Fruit fly (Drosophila melanogaster) whole organism, pupa: ENCODE measurements around the gene Acp26Ab.
A peak's percentile ranks its signal among the peaks of the same experiment; 100 is the strongest.

Experiments used
- CG10348 ChIP-seq: fragments of 200-800 bp; sonication (Bioruptor generic); IDR thresholded peaks from 2 replicates; pipeline ENCODE4 v1.3.6; 2022; ENCODE audit warnings: missing biosample characterization, missing genetic modification characterization
- CG12605 ChIP-seq: fragments of 200-800 bp; sonication (Bioruptor generic); IDR thresholded peaks from 2 replicates; pipeline ENCODE4 v1.3.6; 2022; ENCODE audit warnings: missing biosample characterization, missing genetic modification characterization
- CG13204 ChIP-seq: fragments of 200-800 bp; sonication (Bioruptor generic); optimal IDR thresholded peaks from 2 replicates; lab custom pipeline; 2018; ENCODE audit warnings: missing biosample characterization, mild to moderate bottlenecking, missing genetic modification characterization, moderate library complexity
- CG14655 ChIP-seq: fragments of 200-800 bp; sonication (Bioruptor generic); optimal IDR thresholded peaks from 3 replicates; lab custom pipeline; 2017; ENCODE audit warnings: mild to moderate bottlenecking, missing biosample characterization, missing genetic modification reagents, missing genetic modification characterization
- CG15710 ChIP-seq: fragments of 200-800 bp; sonication (Bioruptor generic); optimal IDR thresholded peaks from 2 replicates; lab custom pipeline; 2018; ENCODE audit warnings: missing biosample characterization, mild to moderate bottlenecking, missing genetic modification characterization, moderate library complexity
- CG17806 ChIP-seq: fragments of 200-800 bp; sonication (Bioruptor generic); optimal IDR thresholded peaks from 2 replicates; lab custom pipeline; 2018; ENCODE audit warnings: missing biosample characterization, mild to moderate bottlenecking, missing genetic modification characterization, moderate library complexity
- CG32121 ChIP-seq: fragments of 200-800 bp; sonication (Bioruptor generic); IDR thresholded peaks from 2 replicates; pipeline ENCODE4 v1.3.6; 2022; ENCODE audit warnings: missing biosample characterization, missing genetic modification characterization
- CG34367 ChIP-seq: fragments of 200-800 bp; sonication (Bioruptor generic); optimal IDR thresholded peaks from 2 replicates; lab custom pipeline; 2018; ENCODE audit warnings: missing biosample characterization, mild to moderate bottlenecking, missing genetic modification characterization
- CG4496 ChIP-seq: fragments of 200-800 bp; sonication (Bioruptor generic); IDR thresholded peaks from 3 replicates; pipeline ENCODE4 v1.3.6; 2022; ENCODE audit warnings: missing biosample characterization, missing genetic modification characterization
- CG8159 ChIP-seq: fragments of 200-800 bp; sonication (Bioruptor generic); optimal IDR thresholded peaks from 3 replicates; lab custom pipeline; 2018; ENCODE audit warnings: missing biosample characterization, mild to moderate bottlenecking, missing genetic modification characterization, moderate library complexity
- CG8301 ChIP-seq: fragments of 200-800 bp; sonication (Bioruptor generic); optimal IDR thresholded peaks from 2 replicates; lab custom pipeline; 2018; ENCODE audit warnings: missing biosample characterization, mild to moderate bottlenecking, missing genetic modification characterization
- CG9948 ChIP-seq: fragments of 200-800 bp; sonication (Bioruptor generic); optimal IDR thresholded peaks from 2 replicates; lab custom pipeline; 2018; ENCODE audit warnings: missing biosample characterization, mild to moderate bottlenecking, missing genetic modification characterization, moderate library complexity
- D1 ChIP-seq: fragments of 200-800 bp; sonication (Bioruptor generic); optimal IDR thresholded peaks from 2 replicates; lab custom pipeline; 2018; ENCODE audit warnings: missing biosample characterization, mild to moderate bottlenecking, missing genetic modification characterization, moderate library complexity
- EcR ChIP-seq: fragments of 200-800 bp; sonication (Bioruptor generic); optimal IDR thresholded peaks from 3 replicates; lab custom pipeline; 2019; ENCODE audit warnings: missing biosample characterization, missing genetic modification characterization, mild to moderate bottlenecking, moderate library complexity, missing genetic modification reagents
- Ets98B ChIP-seq: fragments of 200-800 bp; sonication (Bioruptor generic); IDR thresholded peaks from 2 replicates; pipeline ENCODE4 v1.3.6; 2022; ENCODE audit warnings: missing biosample characterization, missing genetic modification characterization
- Pif1A ChIP-seq: fragments of 200-800 bp; sonication (Bioruptor generic); optimal IDR thresholded peaks from 3 replicates; lab custom pipeline; 2016; ENCODE audit warnings: missing biosample characterization, missing genetic modification characterization
- Pif1B ChIP-seq: fragments of 200-800 bp; sonication (Bioruptor generic); optimal IDR thresholded peaks from 3 replicates; lab custom pipeline; 2016; ENCODE audit warnings: missing biosample characterization, missing genetic modification characterization
- Snoo ChIP-seq: fragments of 200-800 bp; sonication (Bioruptor generic); optimal IDR thresholded peaks from 3 replicates; lab custom pipeline; 2017; ENCODE audit warnings: missing biosample characterization, mild to moderate bottlenecking, missing genetic modification characterization, inconsistent platforms
- fd96Ca ChIP-seq: fragments of 200-800 bp; sonication (Bioruptor generic); IDR thresholded peaks from 3 replicates; pipeline ENCODE4 v1.3.6; 2022; ENCODE audit warnings: missing biosample characterization, missing genetic modification characterization
- gl ChIP-seq: fragments of 200-800 bp; sonication (Bioruptor generic); optimal IDR thresholded peaks from 2 replicates; lab custom pipeline; 2018; ENCODE audit warnings: missing biosample characterization, mild to moderate bottlenecking, missing genetic modification characterization
- rn ChIP-seq: fragments of 200-800 bp; sonication (Bioruptor generic); IDR thresholded peaks from 2 replicates; pipeline ENCODE4 v1.3.6; 2022; ENCODE audit warnings: missing biosample characterization, missing genetic modification characterization

Acp26Ab gene

DNA sequence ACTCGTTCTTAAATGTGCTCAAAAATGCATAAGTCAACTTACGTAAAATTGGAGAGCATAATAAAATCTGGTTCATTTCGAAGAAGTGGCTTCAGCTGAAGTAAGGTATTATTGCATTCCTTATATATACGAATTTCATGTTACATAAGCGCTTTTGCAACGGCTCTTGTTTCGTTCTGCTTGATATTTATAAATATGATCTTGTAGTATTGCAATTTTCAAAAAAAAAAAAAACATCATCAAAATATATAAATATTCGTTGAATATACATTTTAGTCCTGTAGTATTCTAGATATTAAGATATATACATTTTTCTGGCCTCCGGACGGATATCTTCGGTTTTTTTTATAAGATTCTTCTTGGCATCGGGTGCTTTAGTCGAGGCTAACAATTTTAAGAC is 1.1 kb upstream of the Acp26Ab start, which contains the start of gene Acp26Aa:
TSS of gene Acp26Aa (minus strand) at position 101 of the 400 bp plus-strand sequence.
- TF ChIP-seq CG17806 (tag; lab: Kevin White, UChicago) (no peak), CG15710 (tag; lab: Kevin White, UChicago) (no peak), Pif1B (no peak), Snoo (tag; lab: Kevin White, UChicago) (no peak), gl (tag; lab: Kevin White, UChicago) (no peak), EcR (GFP tag; lab: Kevin White, UChicago) (no peak), CG32121 (no peak), CG13204 (GFP tag; lab: Kevin White, UChicago) (no peak), Ets98B (GFP tag; lab: Robert Waterston, UW) (no peak), CG34367 (tag; lab: Kevin White, UChicago) (no peak), CG9948 (tag; lab: Kevin White, UChicago) (no peak), CG10348 (GFP tag; lab: Robert Waterston, UW) (no peak)

DNA sequence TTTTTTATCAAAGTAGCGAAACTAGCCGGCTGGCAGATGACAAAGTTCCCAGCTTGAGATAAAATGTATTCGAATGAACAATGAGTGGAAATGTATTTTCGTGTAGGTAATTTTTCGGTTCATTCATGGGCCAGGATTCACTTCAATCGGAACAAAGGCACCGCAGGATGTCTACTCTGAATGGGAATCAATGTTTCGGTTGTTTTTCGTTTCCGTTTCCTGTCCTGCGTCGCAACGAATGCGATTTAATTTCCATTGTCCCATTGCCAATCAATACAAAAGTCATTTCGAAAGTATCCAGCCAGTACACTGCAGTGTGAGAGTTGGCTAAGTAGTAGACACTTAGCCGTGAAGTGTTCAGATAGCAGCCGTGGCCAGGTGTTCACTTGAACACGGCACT is 2.1 kb downstream of the Acp26Ab start:
- TF ChIP-seq CG12605 = no peak
- no peak for TF ChIP-seq CG15710 (tag; lab: Kevin White, UChicago)

DNA sequence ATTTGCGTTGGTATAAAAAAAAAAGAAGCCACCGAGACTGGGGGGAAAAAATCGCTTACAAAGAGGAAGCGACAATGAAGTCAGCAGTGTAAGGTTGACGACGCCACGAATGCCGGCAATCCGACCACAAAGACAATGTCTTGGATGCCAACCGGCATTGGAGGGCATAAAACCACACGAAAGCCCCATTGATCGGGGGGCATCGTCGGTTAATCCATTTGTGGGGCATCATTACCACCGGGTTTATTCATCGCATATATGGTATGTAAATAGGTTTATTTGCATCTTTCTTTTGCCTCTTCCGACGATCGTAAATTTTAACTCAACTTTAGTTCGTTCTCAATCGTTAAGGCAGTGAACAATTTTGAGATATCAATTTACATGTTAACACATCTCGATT is 5.7 kb downstream of the Acp26Ab start:
- TF ChIP-seq EcR (GFP tag; lab: Kevin White, UChicago) (peak; percentile 33), CG4496 (GFP tag; lab: Robert Waterston, UW) (no peak), CG12605 (no peak), CG9948 (tag; lab: Kevin White, UChicago) (no peak), CG17806 (tag; lab: Kevin White, UChicago) (no peak)
- TF ChIP-seq, all 21 proteins: peak for 1

DNA sequence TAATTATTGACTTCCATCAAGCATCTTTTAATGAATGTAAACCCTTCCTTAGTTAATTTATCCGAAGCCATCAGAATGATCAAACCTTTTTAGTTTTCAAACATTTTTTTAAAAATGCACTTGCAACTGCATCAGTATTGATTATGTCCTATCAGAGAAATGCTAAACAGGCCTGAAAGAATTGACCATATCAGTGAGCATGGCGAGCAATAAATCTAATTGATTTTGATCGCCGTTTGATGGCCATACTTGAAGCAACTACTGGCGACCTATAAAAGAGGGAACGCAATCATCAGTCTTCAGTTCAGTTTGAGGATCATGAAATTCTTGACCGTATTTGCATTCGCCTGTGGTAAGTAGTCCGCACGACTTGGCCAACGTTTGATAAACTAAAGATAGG is 7.0 kb downstream of the Acp26Ab start, which contains the start of gene CG9029:
TSS of gene CG9029 (plus strand) at position 301 of the 400 bp plus-strand sequence.
- no peak for TF ChIP-seq fd96Ca (GFP tag; lab: Robert Waterston, UW)

DNA sequence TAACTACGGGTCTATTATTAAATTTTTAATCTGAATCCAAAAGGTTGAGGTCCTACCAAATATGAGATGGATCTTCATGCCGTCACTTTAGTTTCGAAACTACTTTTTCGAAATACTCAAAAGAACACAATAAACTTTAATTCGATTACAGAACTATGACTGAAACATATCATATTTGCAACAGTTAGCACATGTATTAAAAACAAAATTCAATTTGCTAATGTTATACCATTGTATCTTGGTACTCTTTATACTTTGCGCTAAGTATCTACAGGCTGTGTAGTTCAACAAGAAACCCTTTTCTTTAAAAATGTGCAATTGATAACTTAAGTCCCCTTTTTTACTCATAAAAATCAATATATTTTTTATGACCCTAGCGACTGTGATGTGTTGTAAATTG is 8.0 kb downstream of the Acp26Ab start, which contains the start of the genes Sfp26Ac and CG43185:
TSS of gene Sfp26Ac (minus strand) at position 101 of the 400 bp plus-strand sequence.
TSS of gene CG43185 (plus strand) at position 215 of the 400 bp plus-strand sequence.
- no peak for TF ChIP-seq Pif1B

DNA sequence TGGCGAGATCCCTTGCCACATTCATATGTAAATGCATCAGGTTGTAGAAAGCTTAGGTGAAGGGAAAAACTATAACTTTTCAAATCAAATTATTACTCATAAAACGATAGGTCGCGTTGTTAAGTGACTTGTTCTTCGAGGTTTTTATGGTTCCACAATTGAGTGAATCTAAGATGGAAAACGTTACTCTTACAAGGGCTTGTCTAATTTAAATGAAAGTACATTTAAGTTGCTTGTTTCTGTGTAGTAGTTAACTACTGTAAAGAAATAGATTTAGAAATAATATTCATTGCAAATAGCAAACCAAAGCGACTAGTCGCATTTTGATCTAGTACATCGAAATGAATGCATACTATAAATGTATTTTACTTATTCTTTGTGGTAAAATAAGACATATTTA is 9.2 kb downstream of the Acp26Ab start, which contains the start of gene CG44574:
TSS of gene CG44574 (plus strand) at position 301 of the 400 bp plus-strand sequence.
- TF ChIP-seq D1 (tag; lab: Kevin White, UChicago) = no peak
- TF ChIP-seq CG10348 (GFP tag; lab: Robert Waterston, UW) = no peak
- no peak for TF ChIP-seq fd96Ca (GFP tag; lab: Robert Waterston, UW)
- no peak for TF ChIP-seq CG4496 (GFP tag; lab: Robert Waterston, UW)
- TF ChIP-seq CG8301 (tag; lab: Kevin White, UChicago) = no peak

DNA sequence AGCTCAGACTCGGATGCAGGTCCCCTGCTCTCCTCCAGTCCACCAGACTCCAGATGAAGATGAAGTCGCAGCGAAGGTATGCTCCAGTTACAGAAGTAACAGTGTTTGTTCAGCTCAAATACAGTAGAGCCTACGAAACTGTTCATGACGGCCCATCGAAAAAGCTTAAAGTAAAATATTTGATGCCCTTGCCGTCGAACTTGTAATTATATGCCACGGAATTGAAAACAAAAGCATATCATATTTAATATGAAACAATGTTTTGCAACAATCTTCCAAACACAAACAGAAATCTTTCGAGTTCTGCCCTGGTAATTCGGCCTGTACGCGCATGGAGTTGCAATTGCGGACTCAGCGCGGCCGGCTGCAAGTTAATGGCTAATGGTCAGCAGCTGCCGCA is 11.5 kb downstream of the Acp26Ab start:
- TF ChIP-seq D1 (tag; lab: Kevin White, UChicago) = no peak
- no peak for TF ChIP-seq rn (GFP tag; lab: Robert Waterston, UW)
- no peak; the same call in 1 of the 3 replicates for TF ChIP-seq fd96Ca (GFP tag; lab: Robert Waterston, UW)
- no peak for TF ChIP-seq CG34367 (tag; lab: Kevin White, UChicago)
- no peak for TF ChIP-seq Snoo (tag; lab: Kevin White, UChicago)
- TF ChIP-seq CG9948 (tag; lab: Kevin White, UChicago) = peak; percentile 9
- TF ChIP-seq CG32121 = peak; percentile 35; the same call in 1 of the 2 replicates
- no peak for TF ChIP-seq Pif1B
- TF ChIP-seq CG13204 (GFP tag; lab: Kevin White, UChicago) = no peak
- peak; percentile 25 for TF ChIP-seq CG8301 (tag; lab: Kevin White, UChicago)
- TF ChIP-seq CG8159 (tag; lab: Kevin White, UChicago) = no peak
- no peak for TF ChIP-seq CG15710 (tag; lab: Kevin White, UChicago)
- TF ChIP-seq Ets98B (GFP tag; lab: Robert Waterston, UW) = peak; percentile 37
- peak; percentile 60 for TF ChIP-seq CG14655 (GFP tag; lab: Kevin White, UChicago)
- peak; percentile 38 for TF ChIP-seq Pif1A
- TF ChIP-seq CG10348 (GFP tag; lab: Robert Waterston, UW) = no peak
- no peak; the same call in 1 of the 2 replicates for TF ChIP-seq CG12605
- no peak for TF ChIP-seq CG17806 (tag; lab: Kevin White, UChicago)
- TF ChIP-seq CG4496 (GFP tag; lab: Robert Waterston, UW) = peak; percentile 26; the same call in 1 of the 3 replicates
- no peak for TF ChIP-seq gl (tag; lab: Kevin White, UChicago)
- TF ChIP-seq EcR (GFP tag; lab: Kevin White, UChicago) = no peak
